Fruit fly (Drosophila melanogaster): ENCODE measurements around the gene CG6168.

DNA sequence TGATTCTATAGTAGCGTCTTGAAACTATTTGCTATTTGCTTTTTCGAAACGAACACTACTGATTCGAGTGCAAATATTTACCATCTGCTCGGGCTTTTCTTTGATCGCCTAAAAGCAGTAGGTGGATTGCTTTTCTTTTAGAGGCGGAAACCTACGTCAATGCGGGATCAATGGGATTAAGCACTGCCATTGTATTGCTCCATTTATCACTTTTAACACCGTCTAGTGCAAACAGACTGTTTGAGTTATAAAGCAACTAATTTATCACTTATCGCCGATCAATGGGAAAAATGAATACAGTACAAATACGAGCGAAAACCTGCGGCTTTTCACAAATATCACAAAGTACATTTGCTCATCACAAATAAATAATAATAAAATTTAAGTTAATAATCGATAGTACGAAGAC lies 34.9 kb downstream of the CG6168 start:
- TF ChIP-seq CG10348 (GFP tag; IDR thresholded peaks at IDR 0.05), result no peak
- no peak for TF ChIP-seq CG8301 (tag; optimal IDR thresholded peaks at IDR 0.05)
- TF ChIP-seq CG12605 (GFP tag; IDR thresholded peaks at IDR 0.05), result no peak
- TF ChIP-seq CG34367 (tag; optimal IDR thresholded peaks at IDR 0.05), result no peak

All from whole organism, pupa.